Fruit fly (Drosophila melanogaster) whole organism, pupa: Measurements from ENCODE around the gene CG43901.

Source experiments
- CG10348 ChIP-seq: fragments of 200-800 bp; sonication (Bioruptor generic); IDR thresholded peaks from 2 replicates; pipeline ENCODE4 v1.3.6; 2022; ENCODE audit warnings: missing biosample characterization, missing genetic modification characterization
- CG4496 ChIP-seq: fragments of 200-800 bp; sonication (Bioruptor generic); IDR thresholded peaks from 3 replicates; pipeline ENCODE4 v1.3.6; 2022; ENCODE audit warnings: missing biosample characterization, missing genetic modification characterization
- CG8301 ChIP-seq: fragments of 200-800 bp; sonication (Bioruptor generic); optimal IDR thresholded peaks from 2 replicates; lab custom pipeline; 2018; ENCODE audit warnings: missing biosample characterization, mild to moderate bottlenecking, missing genetic modification characterization
- D1 ChIP-seq: fragments of 200-800 bp; sonication (Bioruptor generic); optimal IDR thresholded peaks from 2 replicates; lab custom pipeline; 2018; ENCODE audit warnings: missing biosample characterization, mild to moderate bottlenecking, missing genetic modification characterization, moderate library complexity
- EcR ChIP-seq: fragments of 200-800 bp; sonication (Bioruptor generic); optimal IDR thresholded peaks from 3 replicates; lab custom pipeline; 2019; ENCODE audit warnings: missing biosample characterization, missing genetic modification characterization, mild to moderate bottlenecking, moderate library complexity, missing genetic modification reagents
- Ets98B ChIP-seq: fragments of 200-800 bp; sonication (Bioruptor generic); IDR thresholded peaks from 2 replicates; pipeline ENCODE4 v1.3.6; 2022; ENCODE audit warnings: missing biosample characterization, missing genetic modification characterization
- Pif1A ChIP-seq: fragments of 200-800 bp; sonication (Bioruptor generic); optimal IDR thresholded peaks from 3 replicates; lab custom pipeline; 2016; ENCODE audit warnings: missing biosample characterization, missing genetic modification characterization
- Pif1B ChIP-seq: fragments of 200-800 bp; sonication (Bioruptor generic); optimal IDR thresholded peaks from 3 replicates; lab custom pipeline; 2016; ENCODE audit warnings: missing biosample characterization, missing genetic modification characterization
- Snoo ChIP-seq: fragments of 200-800 bp; sonication (Bioruptor generic); optimal IDR thresholded peaks from 3 replicates; lab custom pipeline; 2017; ENCODE audit warnings: missing biosample characterization, mild to moderate bottlenecking, missing genetic modification characterization, inconsistent platforms
- gl ChIP-seq: fragments of 200-800 bp; sonication (Bioruptor generic); optimal IDR thresholded peaks from 2 replicates; lab custom pipeline; 2018; ENCODE audit warnings: missing biosample characterization, mild to moderate bottlenecking, missing genetic modification characterization
- rn ChIP-seq: fragments of 200-800 bp; sonication (Bioruptor generic); IDR thresholded peaks from 2 replicates; pipeline ENCODE4 v1.3.6; 2022; ENCODE audit warnings: missing biosample characterization, missing genetic modification characterization

DNA sequence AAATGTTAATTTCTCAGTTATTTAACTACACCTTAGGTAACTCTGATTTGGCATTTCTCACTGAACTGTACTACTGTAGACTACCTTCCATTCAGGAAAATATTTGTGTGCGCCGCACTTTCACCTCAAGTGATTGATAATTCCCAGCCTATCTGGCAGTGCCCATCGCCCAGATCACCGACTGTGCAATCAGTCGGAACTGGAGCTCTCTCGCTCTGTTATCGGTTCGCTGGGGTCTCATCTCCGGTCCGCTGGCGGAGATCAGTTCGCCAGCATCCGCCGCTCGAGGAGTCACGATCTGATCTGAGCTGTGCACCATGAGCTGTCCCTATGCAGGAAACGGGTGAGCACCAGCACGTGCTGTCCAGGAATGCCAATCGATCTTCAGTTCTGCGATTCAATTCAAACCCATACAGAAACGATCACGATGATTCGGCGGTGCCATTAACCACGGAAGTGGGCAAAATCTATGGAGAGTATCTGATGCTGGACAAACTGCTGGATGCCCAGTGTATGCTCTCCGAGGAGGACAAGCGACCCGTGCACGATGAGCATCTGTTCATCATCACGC is 18.2 kb downstream of the CG43901 start, which contains the start of gene v:
- TF ChIP-seq Snoo, result no peak
- TF ChIP-seq CG10348 (GFP tag; lab: Robert Waterston, UW), result no peak
- no peak for TF ChIP-seq Pif1B
- no peak for TF ChIP-seq rn (GFP tag; lab: Robert Waterston, UW)
- no peak for TF ChIP-seq CG4496 (GFP tag; lab: Robert Waterston, UW)
- TF ChIP-seq D1 (tag; lab: Kevin White, UChicago), result no peak
- TF ChIP-seq CG8301, result no peak
- TF ChIP-seq Ets98B (GFP tag; lab: Robert Waterston, UW), result no peak
- no peak for TF ChIP-seq EcR (GFP tag; lab: Kevin White, UChicago)
- TF ChIP-seq gl (tag; lab: Kevin White, UChicago), result no peak
- no peak for TF ChIP-seq Pif1A (GFP tag; lab: Kevin White, UChicago)
